Worm (Caenorhabditis elegans): ENCODE results near the gene F19B2.7.

F19B2.7 gene

DNA sequence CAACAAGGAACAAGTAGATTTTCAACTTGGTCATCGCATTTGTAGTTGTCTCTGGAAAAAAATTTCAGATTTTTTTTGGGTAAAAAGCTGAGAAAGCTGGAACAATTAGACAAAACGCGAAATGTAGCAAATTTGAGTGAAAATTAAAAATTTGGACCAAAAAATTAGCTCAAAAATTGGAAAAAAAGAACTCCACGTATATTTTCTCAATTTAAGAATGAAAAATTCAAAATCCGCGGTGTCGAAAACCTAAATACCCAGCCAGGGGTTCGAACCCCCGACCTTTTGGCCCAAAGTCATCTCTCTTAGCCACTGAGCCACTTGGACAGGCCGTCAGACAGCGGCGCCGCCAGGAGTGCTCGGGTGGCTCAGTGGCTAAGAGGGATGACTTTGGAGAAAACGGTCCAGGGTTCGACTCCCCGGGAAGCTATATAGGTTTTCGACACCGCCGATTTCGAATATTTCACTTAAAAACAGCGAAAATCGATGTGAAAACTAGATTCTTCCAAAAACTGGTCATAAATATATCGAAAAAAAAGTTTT, 30.8 kb upstream of the F19B2.7 start, which contains the start of gene ncx-1:
TSS of gene ncx-1 (minus strand) at position 51 of the 543 bp plus-strand sequence.
- no peak for TF ChIP-seq cey-2 (tag; optimal IDR thresholded peaks at IDR 0.05; ENCODE audit: borderline replicate concordance, insufficient read depth)
- no peak for TF ChIP-seq dmd-8 (GFP tag; IDR thresholded peaks at IDR 0.05)
- TF ChIP-seq pha-4 (GFP tag; IDR thresholded peaks at IDR 0.05), result 0 out of 2 replicates have a peak, but pooled peaks have one; percentile 19
- no peak for TF ChIP-seq pha-4 (tag; optimal IDR thresholded peaks at IDR 0.05)
- TF ChIP-seq T26A8.4 (GFP tag; IDR thresholded peaks at IDR 0.05), result no peak
- TF ChIP-seq set-16 (GFP tag; IDR thresholded peaks at IDR 0.05), result peak; percentile 70

- TF ChIP-seq nhr-42 (GFP tag; IDR thresholded peaks at IDR 0.05), result 0 out of 2 replicates have a peak, but pooled peaks have one; percentile 31
- TF ChIP-seq set-16 (GFP tag; IDR thresholded peaks at IDR 0.05), result peak; percentile 69
- TF ChIP-seq nhr-41 (GFP tag; IDR thresholded peaks at IDR 0.05), result no peak
- no peak for TF ChIP-seq rbr-2 (tag; optimal IDR thresholded peaks at IDR 0.05)
- TF ChIP-seq nhr-102 (tag; optimal IDR thresholded peaks at IDR 0.05), result no peak
Observed at ce11 chrV:20123010-20123409, 28.5 kb upstream of the F19B2.7 start.

ce11 chrV:20123616-20124015, 27.9 kb upstream of the F19B2.7 start:
- 0 out of 4 replicates have a peak, but pooled peaks of 1 of the 2 experiments have one; percentile 30 for TF ChIP-seq madf-5 (GFP tag; IDR thresholded peaks at IDR 0.05)
- TF ChIP-seq vab-7 (GFP tag; IDR thresholded peaks at IDR 0.05), result 0 out of 2 replicates have a peak, but pooled peaks have one; percentile 10
- TF ChIP-seq F44E2.7 (GFP tag; IDR thresholded peaks at IDR 0.05), result 0 out of 2 replicates have a peak, but pooled peaks have one; percentile 55
- no peak for TF ChIP-seq lin-13 (GFP tag; optimal IDR thresholded peaks at IDR 0.05)
- peak; percentile 39; the same call in 1 of the 2 replicates for TF ChIP-seq set-16 (GFP tag; IDR thresholded peaks at IDR 0.05)

ce11 chrV:20124393-20124792, 27.1 kb upstream of the F19B2.7 start:
- TF ChIP-seq T26A8.4 (GFP tag; IDR thresholded peaks at IDR 0.05) (no peak), nhr-41 (GFP tag; IDR thresholded peaks at IDR 0.05) (no peak), tra-1 (GFP tag; IDR thresholded peaks at IDR 0.05) (no peak), rbr-2 (tag; optimal IDR thresholded peaks at IDR 0.05) (no peak), ztf-11 (tag; optimal IDR thresholded peaks at IDR 0.05) (no peak), dmd-6 (GFP tag; IDR thresholded peaks at IDR 0.05) (no peak), snpc-1.2 (GFP tag; IDR thresholded peaks at IDR 0.05) (no peak), ztf-7 (tag; optimal IDR thresholded peaks at IDR 0.05) (no peak), php-3 (GFP tag; IDR thresholded peaks at IDR 0.05) (0 out of 2 replicates have a peak, but pooled peaks have one; percentile 27), lin-13 (GFP tag; optimal IDR thresholded peaks at IDR 0.05) (no peak), hmg-1.1 (GFP tag; IDR thresholded peaks at IDR 0.05) (no peak), aha-1 (tag) (peak; percentile 13), F44E2.7 (GFP tag; IDR thresholded peaks at IDR 0.05) (0 out of 2 replicates have a peak, but pooled peaks have one; percentile 64), unc-62 (GFP tag; optimal IDR thresholded peaks at IDR 0.05 in 1 of 2) (no peak), unc-62 (tag; optimal IDR thresholded peaks at IDR 0.05) (no peak), Y75B8A.6 (GFP tag; IDR thresholded peaks at IDR 0.05) (no peak), F26F4.8 (GFP tag; conservative IDR thresholded peaks at IDR 0.05) (no peak), nhr-11 (tag; optimal IDR thresholded peaks at IDR 0.05) (no peak), lin-39 (tag; optimal IDR thresholded peaks at IDR 0.05) (no peak), daf-8 (GFP tag; IDR thresholded peaks at IDR 0.05) (no peak), ceh-28 (tag; optimal IDR thresholded peaks at IDR 0.05) (no peak), Y48G9A.11 (GFP tag; IDR thresholded peaks at IDR 0.05) (no peak), lim-7 (GFP tag; IDR thresholded peaks at IDR 0.05) (no peak), saeg-2 (GFP tag; IDR thresholded peaks at IDR 0.05) (no peak), daf-16 (GFP tag; optimal IDR thresholded peaks at IDR 0.05) (no peak), daf-16 (tag; optimal IDR thresholded peaks at IDR 0.05) (no peak), egl-43 (GFP tag; IDR thresholded peaks at IDR 0.05) (no peak), ctbp-1 (GFP tag; IDR thresholded peaks at IDR 0.05) (no peak), set-16 (GFP tag; IDR thresholded peaks at IDR 0.05) (peak; percentile 65)
